Fruit fly (Drosophila melanogaster) whole organism, prepupa: Measurements from ENCODE around the gene CG13063.

ENCODE experiments used
- CG6808 ChIP-seq: fragments of 200-800 bp; sonication (Bioruptor generic); optimal IDR thresholded peaks from 3 replicates; lab custom pipeline; 2017; ENCODE audit warnings: missing biosample characterization, missing genetic modification characterization, mild to moderate bottlenecking, moderate library complexity, missing genetic modification reagents
- Gug ChIP-seq: fragments of 200-800 bp; sonication (Bioruptor generic); IDR thresholded peaks from 2 replicates; pipeline ENCODE4 v1.3.6; 2022; ENCODE audit warnings: missing biosample characterization, missing genetic modification characterization
- Smox ChIP-seq: fragments of 200-800 bp; sonication (Bioruptor generic); optimal IDR thresholded peaks from 3 replicates; lab custom pipeline; 2016; ENCODE audit warnings: missing biosample characterization, missing genetic modification characterization
- acj6 ChIP-seq: fragments of 200-800 bp; sonication (Bioruptor generic); optimal IDR thresholded peaks from 3 replicates; lab custom pipeline; 2016; ENCODE audit warnings: missing biosample characterization, missing genetic modification characterization
- esn ChIP-seq: fragments of 200-800 bp; sonication (Bioruptor generic); optimal IDR thresholded peaks from 2 replicates; lab custom pipeline; 2016; ENCODE audit warnings: missing biosample characterization, mild to moderate bottlenecking, missing genetic modification characterization, moderate library complexity
- svp ChIP-seq: fragments of 200-800 bp; sonication (Bioruptor generic); peaks from one replicate; lab custom pipeline; 2016; ENCODE audit warnings: missing biosample characterization, missing genetic modification characterization

DNA sequence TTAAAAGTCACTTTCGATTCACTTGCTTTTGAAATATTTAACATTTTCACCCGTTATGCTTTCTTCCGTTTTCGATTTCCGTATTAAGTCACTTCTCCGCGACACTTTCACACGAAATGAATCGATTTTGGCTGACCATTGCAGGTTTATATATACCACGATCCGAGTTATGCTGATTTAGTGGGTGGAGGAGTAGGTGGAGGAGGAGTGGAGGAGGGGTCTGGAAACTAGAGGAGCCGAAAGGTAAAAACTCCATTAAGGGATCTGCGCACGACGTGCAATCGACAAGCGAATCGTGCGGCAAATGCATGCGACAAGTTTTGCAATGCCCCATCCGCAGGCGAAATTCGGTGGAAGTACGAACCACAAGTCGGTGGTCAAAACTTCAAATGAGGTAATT lies 15.6 kb upstream of the CG13063 start, which contains the start of gene CG13045:
- TF ChIP-seq esn (GFP tag; lab: Kevin White, UChicago): no peak
- TF ChIP-seq Gug (GFP tag; lab: Robert Waterston, UW): no peak
- no peak for TF ChIP-seq svp (GFP tag; lab: Kevin White, UChicago)
- no peak for TF ChIP-seq Smox (GFP tag; lab: Kevin White, UChicago)
- TF ChIP-seq CG6808 (GFP tag; lab: Kevin White, UChicago): no peak
- TF ChIP-seq acj6 (GFP tag; lab: Kevin White, UChicago): no peak
